Fruit fly (Drosophila melanogaster): ENCODE results near the gene CG2182.

dm6 chr3R:5608422-5608821 is 51.3 kb downstream of the CG2182 start:
- TF ChIP-seq fd85E (GFP tag; optimal IDR thresholded peaks at IDR 0.05) (no peak), CG11902 (GFP tag; optimal IDR thresholded peaks at IDR 0.05) (no peak), CG6808 (GFP tag; optimal IDR thresholded peaks at IDR 0.05) (no peak), CG16779 (tag; optimal IDR thresholded peaks at IDR 0.05) (no peak), Sox102F (GFP tag; optimal IDR thresholded peaks at IDR 0.05) (no peak), fd59A (GFP tag; optimal IDR thresholded peaks at IDR 0.05) (no peak), CG6854 (GFP tag; optimal IDR thresholded peaks at IDR 0.05) (no peak), CG4318 (GFP tag; optimal IDR thresholded peaks at IDR 0.05) (no peak), Blimp-1 (GFP tag; optimal IDR thresholded peaks at IDR 0.05) (no peak), CG1621 (tag; optimal IDR thresholded peaks at IDR 0.05) (no peak), svp (GFP tag) (no peak), CG7368 (GFP tag; optimal IDR thresholded peaks at IDR 0.05) (no peak), CG10669 (GFP tag; optimal IDR thresholded peaks at IDR 0.05) (no peak)

Measured in whole organism, prepupa.